Fruit fly (Drosophila melanogaster) whole organism: ENCODE measurements around the gene CG43273.

ENCODE experiments used
- Dll ChIP-seq: fragments of >200 bp; optimal IDR thresholded peaks from 2 replicates; lab custom pipeline; 2017
- usp ChIP-seq: fragments of >200 bp; optimal IDR thresholded peaks from 2 replicates; lab custom pipeline; 2017; ENCODE audit warnings: missing biosample characterization, missing genetic modification characterization, mixed read lengths

dm6 chr3R:24833652-24834051 lies 3.6 kb downstream of the CG43273 start, which contains the start of gene sosie:
- TF ChIP-seq Dll (no peak), usp (GFP tag; lab: Kevin White, UChicago) (no peak)
